Fruit fly (Drosophila melanogaster) whole organism, embryonic: Measurements from ENCODE around the gene Gpdh1.

Experiments
- ATbp ChIP-seq: fragments of 200-800 bp; sonication (Bioruptor generic); optimal IDR thresholded peaks from 2 replicates; lab custom pipeline; 2017; ENCODE audit warnings: missing biosample characterization, mild to moderate bottlenecking, missing genetic modification characterization, missing genetic modification reagents
- Atf-2 ChIP-seq: fragments of 200-800 bp; sonication (Bioruptor generic); optimal IDR thresholded peaks from 2 replicates; lab custom pipeline; 2016; ENCODE audit warnings: missing biosample characterization, missing genetic modification characterization
- Awh ChIP-seq: fragments of 200-800 bp; sonication (Bioruptor generic); IDR thresholded peaks from 2 replicates; pipeline ENCODE4, ENCODE4 v1.3.6; 2022; ENCODE audit warnings: missing biosample characterization, missing genetic modification characterization
- CG11456 ChIP-seq: fragments of 200-800 bp; sonication (Bioruptor generic); IDR thresholded peaks from 3 replicates; pipeline ENCODE4 v1.3.6; 2022; ENCODE audit warnings: missing biosample characterization, missing genetic modification characterization
- CG11560 ChIP-seq: fragments of 200-800 bp; sonication (Bioruptor generic); IDR thresholded peaks from 3 replicates; pipeline ENCODE4 v1.3.6; 2022; ENCODE audit warnings: missing biosample characterization, missing genetic modification characterization
- CG11696 ChIP-seq: fragments of 200-800 bp; sonication (Bioruptor generic); IDR thresholded peaks from 2 replicates; pipeline ENCODE4 v1.3.6; 2022; ENCODE audit warnings: missing biosample characterization, missing genetic modification characterization
- CG12769 ChIP-seq: fragments of 200-800 bp; sonication (Bioruptor generic); optimal IDR thresholded peaks from 2 replicates; lab custom pipeline; 2019; ENCODE audit warnings: missing biosample characterization, mild to moderate bottlenecking, missing genetic modification characterization, moderate library complexity
- CG15011 ChIP-seq: fragments of 200-800 bp; sonication (Bioruptor generic); optimal IDR thresholded peaks from 3 replicates; lab custom pipeline; 2018; ENCODE audit warnings: missing biosample characterization, mild to moderate bottlenecking, missing genetic modification characterization
- CG1529 ChIP-seq: fragments of 200-800 bp; sonication (Bioruptor generic); optimal IDR thresholded peaks from 3 replicates; lab custom pipeline; 2018; ENCODE audit warnings: missing biosample characterization, missing genetic modification characterization
- CG17186 ChIP-seq: fragments of 200-800 bp; sonication (Bioruptor generic); optimal IDR thresholded peaks from 3 replicates; lab custom pipeline; 2017; ENCODE audit warnings: missing biosample characterization, missing genetic modification reagents, missing genetic modification characterization
- CG2199 ChIP-seq: fragments of 200-800 bp; sonication (Bioruptor generic); IDR thresholded peaks from 3 replicates; pipeline ENCODE4 v1.3.6; 2022; ENCODE audit warnings: missing biosample characterization, missing genetic modification characterization
- CG2712 ChIP-seq: fragments of 200-800 bp; optimal IDR thresholded peaks from 3 replicates; lab custom pipeline; 2019; ENCODE audit warnings: missing biosample characterization, mild to moderate bottlenecking, missing genetic modification characterization, moderate library complexity
- CG2889 ChIP-seq: fragments of 200-800 bp; sonication (Bioruptor generic); IDR thresholded peaks from 3 replicates; pipeline ENCODE4 v1.3.6; 2022; ENCODE audit warnings: missing biosample characterization, missing genetic modification characterization
- CG30020 ChIP-seq: fragments of 200-800 bp; optimal IDR thresholded peaks from 2 replicates; lab custom pipeline; 2019; ENCODE audit warnings: missing biosample characterization, mild to moderate bottlenecking, missing genetic modification characterization, moderate library complexity
- CG32532 ChIP-seq: fragments of 200-800 bp; sonication (Bioruptor generic); IDR thresholded peaks from 2 replicates; pipeline ENCODE4 v1.3.6; 2022; ENCODE audit warnings: missing biosample characterization, missing genetic modification characterization
- CG3407 ChIP-seq: fragments of 200-800 bp; sonication (Bioruptor generic); optimal IDR thresholded peaks from 2 replicates; lab custom pipeline; 2018; ENCODE audit warnings: missing biosample characterization, mild to moderate bottlenecking, missing genetic modification characterization
- CG34422 ChIP-seq: fragments of 200-800 bp; sonication (Bioruptor generic); IDR thresholded peaks from 3 replicates; pipeline ENCODE4 v1.3.6; 2022; ENCODE audit warnings: missing biosample characterization, missing genetic modification characterization
- CG4360 ChIP-seq: fragments of 200-800 bp; sonication (Bioruptor generic); IDR thresholded peaks from 2 replicates; pipeline ENCODE4 v1.3.6; 2022; ENCODE audit warnings: missing biosample characterization, missing genetic modification characterization
- CG5245 ChIP-seq: fragments of 200-800 bp; sonication (Bioruptor generic); optimal IDR thresholded peaks from 3 replicates; lab custom pipeline; 2016; ENCODE audit warnings: missing biosample characterization, missing genetic modification characterization
- CG6689 ChIP-seq: fragments of 200-800 bp; sonication (Bioruptor generic); IDR thresholded peaks from 2 replicates; pipeline ENCODE4 v1.3.6; 2022; ENCODE audit warnings: missing biosample characterization, missing genetic modification characterization
- CG6813 ChIP-seq: fragments of 200-800 bp; sonication (Bioruptor generic); optimal IDR thresholded peaks from 2 replicates; lab custom pipeline; 2017; ENCODE audit warnings: missing biosample characterization, missing genetic modification characterization, mild to moderate bottlenecking, moderate library complexity, missing genetic modification reagents
- CG7556 ChIP-seq: fragments of 200-800 bp; sonication (Bioruptor generic); optimal IDR thresholded peaks from 2 replicates; lab custom pipeline; 2017; ENCODE audit warnings: missing biosample characterization, mild to moderate bottlenecking, missing genetic modification characterization
- CG7987 ChIP-seq: fragments of 200-800 bp; sonication (Bioruptor generic); optimal IDR thresholded peaks from 2 replicates; lab custom pipeline; 2018; ENCODE audit warnings: missing biosample characterization, mild to moderate bottlenecking, missing genetic modification characterization, moderate library complexity
- CG8388 ChIP-seq: fragments of 200-800 bp; sonication (Bioruptor generic); optimal IDR thresholded peaks from 2 replicates; lab custom pipeline; 2019; ENCODE audit warnings: missing biosample characterization, mild to moderate bottlenecking, missing genetic modification characterization, moderate library complexity
- Dll ChIP-seq: fragments of 200-800 bp; sonication (Bioruptor generic); IDR thresholded peaks from 4 replicates; pipeline ENCODE4 v1.3.6; 2022; ENCODE audit warnings: missing biosample characterization, missing genetic modification characterization; ENCODE audit not compliant: partially characterized antibody
- HLHmδ ChIP-seq: fragments of 200-800 bp; sonication (Bioruptor generic); optimal IDR thresholded peaks from 2 replicates; lab custom pipeline; 2018; ENCODE audit warnings: missing biosample characterization, mild to moderate bottlenecking, missing genetic modification characterization, moderate library complexity
- Hey ChIP-seq: fragments of 200-800 bp; sonication (Bioruptor generic); optimal IDR thresholded peaks from 3 replicates; lab custom pipeline; 2018; ENCODE audit warnings: missing biosample characterization, mild to moderate bottlenecking, missing genetic modification characterization
- Jarid2 ChIP-seq: fragments of 200-800 bp; sonication (Bioruptor generic); optimal IDR thresholded peaks from 3 replicates; lab custom pipeline; 2017; ENCODE audit warnings: mild to moderate bottlenecking, missing biosample characterization, missing genetic modification reagents, missing genetic modification characterization
- Myb ChIP-seq: fragments of 200-800 bp; sonication (Bioruptor generic); optimal IDR thresholded peaks from 2 replicates; lab custom pipeline; 2016; ENCODE audit warnings: missing biosample characterization, missing genetic modification characterization
- Nf-YA ChIP-seq: fragments of 200-800 bp; sonication (Bioruptor generic); IDR thresholded peaks from 2 replicates; pipeline ENCODE4 v1.3.6; 2022; ENCODE audit warnings: missing biosample characterization, missing genetic modification characterization
- Nf-YC ChIP-seq: fragments of 200-800 bp; optimal IDR thresholded peaks from 3 replicates; lab custom pipeline; 2019; ENCODE audit warnings: missing biosample characterization, mild to moderate bottlenecking, missing genetic modification characterization, moderate library complexity
- Six4 ChIP-seq: fragments of 200-800 bp; sonication (Bioruptor generic); optimal IDR thresholded peaks from 2 replicates; lab custom pipeline; 2016; ENCODE audit warnings: missing biosample characterization, missing genetic modification characterization
- YL-1 ChIP-seq: fragments of 200-800 bp; sonication (Bioruptor generic); optimal IDR thresholded peaks from 3 replicates; lab custom pipeline; 2017; ENCODE audit warnings: missing biosample characterization, mild to moderate bottlenecking, missing genetic modification characterization
- al ChIP-seq: fragments of 200-800 bp; sonication (Bioruptor generic); IDR thresholded peaks from 2 replicates; pipeline ENCODE4 v1.3.6; 2022; ENCODE audit warnings: missing biosample characterization, missing genetic modification characterization
- cas ChIP-seq: fragments of 200-800 bp; sonication (Bioruptor generic); IDR thresholded peaks from 2 replicates; pipeline ENCODE4 v1.3.6; 2022; ENCODE audit warnings: missing biosample characterization, missing genetic modification characterization
- cwo ChIP-seq: fragments of 200-800 bp; sonication (Bioruptor generic); optimal IDR thresholded peaks from 3 replicates; lab custom pipeline; 2017; ENCODE audit warnings: missing biosample characterization, missing genetic modification characterization, mild to moderate bottlenecking, moderate library complexity, missing genetic modification reagents
- dpn ChIP-seq, 2 experiments: fragments of 200-800 bp; sonication (Bioruptor generic); optimal IDR thresholded peaks; 3 replicates each; lab custom pipeline; 2016; ENCODE audit warnings: missing biosample characterization in 2 of 2, missing genetic modification characterization in 2 of 2
- esg ChIP-seq: fragments of 200-800 bp; sonication (Bioruptor generic); conservative IDR thresholded peaks from 2 replicates; pipeline ENCODE4 v1.3.6; 2022; ENCODE audit warnings: missing biosample characterization, missing genetic modification characterization
- hbn ChIP-seq: fragments of 200-800 bp; sonication (Bioruptor generic); IDR thresholded peaks from 2 replicates; pipeline ENCODE4 v1.3.6; 2022; ENCODE audit warnings: missing biosample characterization, missing genetic modification characterization; ENCODE audit not compliant: partially characterized antibody
- her ChIP-seq: fragments of 200-800 bp; sonication (Bioruptor generic); optimal IDR thresholded peaks from 2 replicates; lab custom pipeline; 2016; ENCODE audit warnings: missing biosample characterization, missing genetic modification characterization
- ind ChIP-seq: fragments of 200-800 bp; sonication (Bioruptor generic); optimal IDR thresholded peaks from 3 replicates; lab custom pipeline; 2016; ENCODE audit warnings: missing biosample characterization, missing genetic modification characterization
- insv ChIP-seq, 2 experiments: fragments of 200-800 bp; sonication (Bioruptor generic); optimal IDR thresholded peaks; 3 replicates each; lab custom pipeline; 2016 to 2018; ENCODE audit warnings: missing biosample characterization in 2 of 2, missing genetic modification characterization in 2 of 2
- inv ChIP-seq: fragments of 200-800 bp; sonication (Bioruptor generic); IDR thresholded peaks from 2 replicates; pipeline ENCODE4 v1.3.6; 2022; ENCODE audit warnings: missing biosample characterization, missing genetic modification characterization; ENCODE audit not compliant: partially characterized antibody
- lilli ChIP-seq: fragments of 200-800 bp; sonication (Bioruptor generic); optimal IDR thresholded peaks from 3 replicates; lab custom pipeline; 2016; ENCODE audit warnings: missing biosample characterization, missing genetic modification characterization
- lmd ChIP-seq: fragments of 200-800 bp; sonication (Bioruptor generic); IDR thresholded peaks from 2 replicates; pipeline ENCODE4 v1.3.6; 2022; ENCODE audit warnings: missing biosample characterization, missing genetic modification characterization
- nom ChIP-seq: fragments of 200-800 bp; sonication (Bioruptor generic); optimal IDR thresholded peaks from 2 replicates; lab custom pipeline; 2017; ENCODE audit warnings: missing biosample characterization, missing genetic modification characterization, mild to moderate bottlenecking, moderate library complexity, missing genetic modification reagents
- onecut ChIP-seq: fragments of 200-800 bp; sonication (Bioruptor generic); IDR thresholded peaks from 2 replicates; pipeline ENCODE4 v1.3.6; 2022; ENCODE audit warnings: missing biosample characterization, missing genetic modification characterization
- tll ChIP-seq, 2 experiments: fragments of 200-800 bp in 1 of 2; fragments of >200 bp in 1 of 2; sonication (Bioruptor generic) in 1 of 2; optimal IDR thresholded peaks; 2 replicates each; lab custom pipeline; 2017 to 2019; ENCODE audit warnings: missing biosample characterization in 2 of 2, missing genetic modification characterization in 2 of 2, mild to moderate bottlenecking in 1 of 2, moderate library complexity in 1 of 2
- vnd ChIP-seq: fragments of 200-800 bp; sonication (Bioruptor generic); IDR thresholded peaks from 3 replicates; pipeline ENCODE4 v1.3.6; 2022; ENCODE audit warnings: missing biosample characterization, missing genetic modification characterization; ENCODE audit not compliant: partially characterized antibody
- zfh2 ChIP-seq: fragments of 200-800 bp; sonication (Bioruptor generic); optimal IDR thresholded peaks from 2 replicates; lab custom pipeline; 2016; ENCODE audit warnings: missing biosample characterization, missing genetic modification characterization

Gpdh1 gene

dm6 chr2L:5997609-5998229, 54.3 kb downstream of the Gpdh1 start (continued):
- TF ChIP-seq CG32532 (0 out of 2 replicates have a peak, but pooled peaks have one; percentile 12), CG3407 (GFP tag; lab: Kevin White, UChicago) (peak; percentile 51), CG11696 (GFP tag; lab: Robert Waterston, UW) (no peak), Jarid2 (peak; percentile 60), CG6689 (GFP tag; lab: Robert Waterston, UW) (peak; percentile 27), lilli (GFP tag; lab: Kevin White, UChicago) (no peak), cwo (GFP tag; lab: Kevin White, UChicago) (no peak), Six4 (GFP tag; lab: Kevin White, UChicago) (no peak), ATbp (GFP tag; lab: Kevin White, UChicago) (peak; percentile 71), her (no peak), Nf-YC (tag; lab: Kevin White, UChicago) (peak; percentile 67), CG5245 (GFP tag; lab: Kevin White, UChicago) (no peak), dpn (GFP tag; optimal IDR thresholded peaks at IDR 0.05; lab: Kevin White, UChicago) (peak in 1 of 2 experiments; percentile 14), Hey (tag; lab: Kevin White, UChicago) (peak; percentile 58), CG1529 (GFP tag; lab: Kevin White, UChicago) (peak; percentile 40), YL-1 (GFP tag; lab: Kevin White, UChicago) (peak; percentile 39), CG17186 (GFP tag; lab: Kevin White, UChicago) (no peak), CG2712 (tag; lab: Kevin White, UChicago) (peak; percentile 49), onecut (peak; percentile 69), Myb (GFP tag; lab: Kevin White, UChicago) (no peak), CG8388 (GFP tag; lab: Kevin White, UChicago) (peak; percentile 57), vnd (GFP tag; lab: Robert Waterston, UW) (no peak), esg (GFP tag; lab: Robert Waterston, UW) (no peak), cas (GFP tag; lab: Robert Waterston, UW) (no peak), Dll (GFP tag; lab: Robert Waterston, UW) (no peak), al (GFP tag; lab: Robert Waterston, UW) (no peak), CG11560 (tag; lab: Robert Waterston, UW) (no peak), CG4360 (GFP tag; lab: Robert Waterston, UW) (peak; percentile 56; the same call in 1 of the 2 replicates), CG6813 (peak; percentile 78), lmd (GFP tag; lab: Robert Waterston, UW) (no peak), CG34422 (GFP tag; lab: Robert Waterston, UW) (no peak), Nf-YA (no peak), insv (GFP tag; optimal IDR thresholded peaks at IDR 0.05; lab: Kevin White, UChicago) (peak in 1 of 2 experiments; percentile 49), inv (GFP tag; lab: Robert Waterston, UW) (no peak), CG2199 (no peak), Awh (GFP tag; lab: Robert Waterston, UW) (peak; percentile 51; the same call in 1 of the 2 replicates), CG7987 (GFP tag; lab: Kevin White, UChicago) (peak; percentile 66), nom (peak; percentile 79), zfh2 (GFP tag; lab: Kevin White, UChicago) (no peak), CG7556 (peak; percentile 1), ind (GFP tag; lab: Kevin White, UChicago) (no peak), CG11456 (GFP tag; lab: Robert Waterston, UW) (no peak), CG30020 (no peak), tll (GFP tag; optimal IDR thresholded peaks at IDR 0.05; lab: Kevin White, UChicago) (no peak), CG2889 (GFP tag; lab: Robert Waterston, UW) (no peak), CG12769 (tag; lab: Kevin White, UChicago) (no peak), HLHmδ (GFP tag; lab: Kevin White, UChicago) (peak; percentile 68), CG15011 (no peak), hbn (no peak), Atf-2 (GFP tag; lab: Kevin White, UChicago) (no peak)
